Worm (Caenorhabditis elegans) whole organism, L4 larva: Measurements from ENCODE around the gene nspc-19.
A peak's percentile ranks its signal among the peaks of the same experiment; 100 is the strongest.

ENCODE experiments used
- F26F4.8 ChIP-seq: fragments of 200-800 bp; sonication (Bioruptor generic); conservative IDR thresholded peaks from 2 replicates; pipeline ENCODE4 v1.3.6; 2022; ENCODE audit warnings: missing genetic modification characterization, missing compliant biosample characterization
- R02D3.7 ChIP-seq: fragments of 150-350 bp; sonication (generic microtip); optimal IDR thresholded peaks from 3 replicates; lab custom pipeline; 2014; ENCODE audit warnings: missing biosample characterization, missing genetic modification characterization
- Y48G9A.11 ChIP-seq: fragments of 200-800 bp; sonication (Bioruptor generic); IDR thresholded peaks from 2 replicates; pipeline ENCODE4 v1.3.6; 2022; ENCODE audit warnings: missing genetic modification reagents, missing genetic modification characterization, missing compliant biosample characterization
- Y5F2A.4 ChIP-seq: fragments of 200-800 bp; sonication (Bioruptor generic); optimal IDR thresholded peaks from 2 replicates; lab custom pipeline; 2018; ENCODE audit warnings: mild to moderate bottlenecking, missing genetic modification characterization, missing compliant biosample characterization
- Y75B8A.6 ChIP-seq: fragments of 200-800 bp; sonication (Bioruptor generic); IDR thresholded peaks from 2 replicates; pipeline ENCODE4 v1.3.6; 2022; ENCODE audit warnings: missing genetic modification reagents, missing genetic modification characterization, missing compliant biosample characterization
- aha-1 ChIP-seq: fragments of 150-350 bp; peaks from one replicate; lab custom pipeline; 2014; ENCODE audit warnings: missing biosample characterization, missing genetic modification characterization
- arid-1 ChIP-seq: fragments of 200-800 bp; sonication (Bioruptor generic); conservative IDR thresholded peaks from 2 replicates; pipeline ENCODE4 v1.3.6; 2022; ENCODE audit warnings: missing genetic modification reagents, missing genetic modification characterization, missing compliant biosample characterization
- ceh-28 ChIP-seq: fragments of 150-350 bp; optimal IDR thresholded peaks from 2 replicates; lab custom pipeline; 2014; ENCODE audit warnings: missing biosample characterization, missing genetic modification reagents, missing genetic modification characterization
- ctbp-1 ChIP-seq: fragments of 200-800 bp; sonication (Bioruptor generic); IDR thresholded peaks from 2 replicates; pipeline ENCODE4 v1.3.6; 2022; ENCODE audit warnings: missing genetic modification reagents, missing genetic modification characterization, missing compliant biosample characterization
- daf-16 ChIP-seq, 3 experiments: sonication (generic microtip); optimal IDR thresholded peaks; 2 replicates each; lab custom pipeline; 2016 to 2017; ENCODE audit warnings: missing genetic modification characterization in 3 of 3, missing genetic modification reagents in 3 of 3, mild to moderate bottlenecking in 2 of 3, missing compliant biosample characterization in 2 of 3, missing biosample characterization in 1 of 3, moderate library complexity in 1 of 3
- daf-19 ChIP-seq: fragments of 200-800 bp; sonication (Bioruptor generic); conservative IDR thresholded peaks from 2 replicates; pipeline ENCODE4 v1.3.6; 2022; ENCODE audit warnings: missing genetic modification characterization, missing compliant biosample characterization
- dmd-6 ChIP-seq: fragments of 200-800 bp; sonication (Bioruptor generic); IDR thresholded peaks from 2 replicates; pipeline ENCODE4 v1.3.6; 2022; ENCODE audit warnings: missing genetic modification reagents, missing genetic modification characterization, missing compliant biosample characterization
- dmd-9 ChIP-seq: fragments of 200-800 bp; sonication (Bioruptor generic); IDR thresholded peaks from 2 replicates; pipeline ENCODE4 v1.3.6; 2022; ENCODE audit warnings: missing genetic modification reagents, missing genetic modification characterization, missing compliant biosample characterization
- dve-1 ChIP-seq: sonication (generic microtip); optimal IDR thresholded peaks from 2 replicates; lab custom pipeline; 2017; ENCODE audit warnings: antibody characterized with exemption, mild to moderate bottlenecking, missing genetic modification characterization, missing compliant biosample characterization; ENCODE audit not compliant: insufficient read depth
- egl-27 ChIP-seq: sonication (generic microtip); optimal IDR thresholded peaks from 3 replicates; lab custom pipeline; 2017; ENCODE audit warnings: missing biosample characterization, missing genetic modification reagents, missing genetic modification characterization
- hif-1 ChIP-seq, 2 experiments: sonication (generic microtip); optimal IDR thresholded peaks; 2 replicates each; lab custom pipeline; 2016 to 2017; ENCODE audit warnings: missing compliant biosample characterization in 2 of 2, missing genetic modification characterization in 2 of 2, missing genetic modification reagents in 2 of 2, missing genotype in 2 of 2, mild to moderate bottlenecking in 1 of 2
- hlh-11 ChIP-seq: fragments of 200-800 bp; sonication (Bioruptor generic); optimal IDR thresholded peaks from 2 replicates; lab custom pipeline; 2018; ENCODE audit warnings: mild to moderate bottlenecking, missing genetic modification characterization, missing compliant biosample characterization
- hlh-30 ChIP-seq: sonication (generic microtip); optimal IDR thresholded peaks from 2 replicates; lab custom pipeline; 2017; ENCODE audit warnings: antibody characterized with exemption, mild to moderate bottlenecking, missing genetic modification characterization, missing compliant biosample characterization; ENCODE audit not compliant: insufficient read depth
- jun-1 ChIP-seq: fragments of 150-350 bp; optimal IDR thresholded peaks from 2 replicates; lab custom pipeline; 2014; ENCODE audit warnings: missing biosample characterization, missing genetic modification reagents, missing genetic modification characterization
- lin-13 ChIP-seq: fragments of 150-350 bp; optimal IDR thresholded peaks from 2 replicates; lab custom pipeline; 2014; ENCODE audit warnings: missing biosample characterization, missing genetic modification reagents, missing genetic modification characterization
- lsy-2 ChIP-seq, 2 experiments: fragments of 150-350 bp in 1 of 2; sonication (generic microtip) in 1 of 2; optimal IDR thresholded peaks; 2 replicates each; lab custom pipeline; 2014 to 2017; ENCODE audit warnings: missing biosample characterization in 2 of 2, missing genetic modification characterization in 2 of 2
- madf-5 ChIP-seq, 2 experiments: fragments of 200-800 bp; sonication (Bioruptor generic); IDR thresholded peaks; 2 replicates each; pipeline ENCODE4 v1.3.6; 2022; ENCODE audit warnings: missing compliant biosample characterization in 2 of 2, missing genetic modification characterization in 2 of 2
- mes-2 ChIP-seq: sonication (generic microtip); optimal IDR thresholded peaks from 2 replicates; lab custom pipeline; 2016; ENCODE audit warnings: missing genotype, mild to moderate bottlenecking, missing genetic modification characterization, missing compliant biosample characterization; ENCODE audit not compliant: poor library complexity, severe bottlenecking
- mxl-3 ChIP-seq: fragments of 200-800 bp; sonication (Bioruptor generic); optimal IDR thresholded peaks from 2 replicates; lab custom pipeline; 2018; ENCODE audit warnings: mild to moderate bottlenecking, missing genetic modification characterization, missing compliant biosample characterization
- nhr-10 ChIP-seq: fragments of 150-350 bp; optimal IDR thresholded peaks from 2 replicates; lab custom pipeline; 2014; ENCODE audit warnings: missing biosample characterization, missing genetic modification characterization
- nhr-28 ChIP-seq: fragments of 150-350 bp; optimal IDR thresholded peaks from 2 replicates; lab custom pipeline; 2014; ENCODE audit warnings: missing biosample characterization, missing genetic modification characterization
- nhr-42 ChIP-seq: fragments of 200-800 bp; sonication (Bioruptor generic); IDR thresholded peaks from 2 replicates; pipeline ENCODE4 v1.3.6; 2022; ENCODE audit warnings: missing genetic modification characterization, missing compliant biosample characterization
- nhr-48 ChIP-seq: sonication (generic microtip); optimal IDR thresholded peaks from 2 replicates; lab custom pipeline; 2016; ENCODE audit warnings: mild to moderate bottlenecking, missing genetic modification characterization, missing compliant biosample characterization
- nhr-6 ChIP-seq: fragments of 150-350 bp; optimal IDR thresholded peaks from 2 replicates; lab custom pipeline; 2014; ENCODE audit warnings: missing biosample characterization, missing genetic modification characterization
- nhr-77 ChIP-seq: fragments of 150-350 bp; optimal IDR thresholded peaks from 2 replicates; lab custom pipeline; 2014; ENCODE audit warnings: missing biosample characterization, missing genetic modification characterization
- pha-4 ChIP-seq, 2 experiments: fragments of 150-350 bp in 1 of 2; fragments of 200-800 bp in 1 of 2; sonication (Bioruptor generic) in 1 of 2; IDR thresholded peaks in 1 of 2; optimal IDR thresholded peaks in 1 of 2; 2 replicates each; pipeline versions ENCODE4 v1.3.6 to Lab custom; 2014 to 2022; ENCODE audit warnings: missing genetic modification characterization in 2 of 2, missing genetic modification reagents in 2 of 2, missing biosample characterization in 1 of 2, missing compliant biosample characterization in 1 of 2
- pqm-1 ChIP-seq: sonication (generic microtip); optimal IDR thresholded peaks from 2 replicates; lab custom pipeline; 2017; ENCODE audit warnings: missing biosample characterization, missing genetic modification characterization
- rbr-2 ChIP-seq: sonication (generic microtip); optimal IDR thresholded peaks from 2 replicates; lab custom pipeline; 2016; ENCODE audit warnings: missing genotype, missing genetic modification characterization, missing compliant biosample characterization
- spr-1 ChIP-seq: sonication (generic microtip); optimal IDR thresholded peaks from 2 replicates; lab custom pipeline; 2016; ENCODE audit warnings: mild to moderate bottlenecking, missing genetic modification characterization, missing compliant biosample characterization
- unc-62 ChIP-seq, 3 experiments: fragments of 150-350 bp in 1 of 3; sonication (generic microtip); optimal IDR thresholded peaks in 2 of 3; peaks in 1 of 3; 1 replicate in 1 of 3; 2 replicates in 2 of 3; lab custom pipeline; 2014 to 2017; ENCODE audit warnings: missing biosample characterization in 3 of 3, missing genetic modification characterization in 3 of 3, missing genetic modification reagents in 3 of 3, missing genotype in 1 of 3
- zfp-3 ChIP-seq: fragments of 200-800 bp; sonication (Bioruptor generic); conservative IDR thresholded peaks from 2 replicates; pipeline ENCODE4 v1.3.6; 2022; ENCODE audit warnings: missing genetic modification reagents, missing genetic modification characterization, missing compliant biosample characterization

Gene nspc-19

DNA sequence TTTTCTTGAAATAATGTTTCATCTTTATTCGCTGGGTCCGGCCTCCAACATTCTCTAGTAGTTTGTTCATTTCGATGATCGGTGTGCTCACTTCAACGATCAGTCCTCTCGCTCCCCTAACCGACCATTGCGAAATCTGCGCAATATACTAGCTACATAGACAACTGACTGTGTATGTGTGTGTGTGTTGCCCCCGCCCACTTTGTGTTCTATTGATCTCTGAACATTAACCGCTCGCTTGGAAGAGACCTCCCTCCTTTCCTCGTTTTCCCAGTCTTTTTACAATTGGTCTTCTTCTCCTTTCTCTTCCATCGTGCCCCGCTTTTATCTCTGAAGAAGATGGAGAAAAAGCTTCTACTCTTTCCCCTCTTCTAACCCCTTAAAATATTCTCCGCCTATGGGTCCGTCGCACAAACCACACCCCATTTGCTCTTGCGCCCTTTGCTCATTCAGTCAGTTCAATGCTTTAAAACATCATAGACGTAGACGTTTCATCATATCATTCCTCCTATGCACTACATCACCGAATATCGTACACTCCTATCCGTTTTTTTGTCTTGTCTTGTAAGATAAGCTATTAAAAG lies 28.9 kb downstream of the nspc-19 start (continued):
- TF ChIP-seq mxl-3 (GFP tag; lab: Kevin White, UChicago) (peak; percentile 1), aha-1 (peak; percentile 96), spr-1 (tag; lab: Kevin White, UChicago) (no peak), daf-19 (GFP tag; lab: Robert Waterston, UW) (no peak), nhr-48 (tag; lab: Kevin White, UChicago) (peak; percentile 5), hif-1 (tag; optimal IDR thresholded peaks at IDR 0.05; lab: Kevin White, UChicago) (peak in 1 of 2 experiments; percentile 76), hlh-30 (peak; percentile 69), F26F4.8 (GFP tag; lab: Robert Waterston, UW) (no peak), lin-13 (peak; percentile 7), pha-4 (GFP tag; IDR thresholded peaks at IDR 0.05; lab: Robert Waterston, UW) (no peak), pha-4 (tag; optimal IDR thresholded peaks at IDR 0.05; lab: Kevin White, UChicago) (peak; percentile 48), dmd-6 (GFP tag; lab: Robert Waterston, UW) (peak; percentile 39)

DNA sequence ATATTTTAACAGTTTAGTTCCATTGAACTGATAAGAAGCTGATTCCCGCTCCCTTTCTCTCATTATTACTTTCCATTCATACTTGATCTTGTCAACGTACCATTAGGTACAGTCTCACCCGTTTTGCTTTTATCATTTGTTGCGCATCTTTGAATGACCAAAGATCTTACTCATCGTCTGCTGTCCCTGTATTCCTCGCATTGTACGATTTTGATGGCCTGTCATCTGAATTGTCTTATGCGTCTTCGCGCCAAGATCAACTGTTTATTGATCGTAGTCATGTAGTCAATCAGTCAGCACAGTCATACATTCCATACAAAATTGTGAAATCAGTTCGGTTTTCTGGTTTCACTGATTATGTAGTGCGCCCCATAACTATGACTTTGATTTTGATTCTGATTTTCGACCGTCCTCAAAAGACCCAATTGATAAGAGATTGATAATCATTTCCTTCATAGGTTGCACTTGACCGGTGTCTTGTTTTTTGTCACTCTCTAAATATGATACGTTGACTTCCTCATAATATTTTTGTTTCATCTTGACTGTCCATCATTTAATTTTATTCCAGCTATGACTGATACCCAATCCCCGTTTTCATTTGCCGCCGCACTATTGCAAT lies 29.5 kb downstream of the nspc-19 start, which contains the start of gene nhr-3:
nhr-3 (plus strand) TSS at position 569 of the 619 bp plus-strand sequence.
- TF ChIP-seq nhr-6 (tag; lab: Kevin White, UChicago) (peak; percentile 8), nhr-42 (GFP tag; lab: Robert Waterston, UW) (no peak), Y5F2A.4 (GFP tag; lab: Kevin White, UChicago) (no peak), aha-1 (peak; percentile 58), lsy-2 (tag; optimal IDR thresholded peaks at IDR 0.05; lab: Kevin White, UChicago) (no peak), nhr-28 (tag; lab: Kevin White, UChicago) (peak; percentile 93), dmd-9 (no peak), dmd-6 (GFP tag; lab: Robert Waterston, UW) (peak; percentile 75), madf-5 (GFP tag; IDR thresholded peaks at IDR 0.05; lab: Robert Waterston, UW) (no peak), hlh-11 (tag; lab: Kevin White, UChicago) (peak; percentile 56), daf-16 (GFP tag; optimal IDR thresholded peaks at IDR 0.05; lab: Kevin White, UChicago) (no peak), daf-16 (tag; optimal IDR thresholded peaks at IDR 0.05; lab: Kevin White, UChicago) (peak; percentile 48), mes-2 (tag; lab: Kevin White, UChicago) (peak; percentile 26), nhr-77 (tag; lab: Kevin White, UChicago) (peak; percentile 38), jun-1 (tag; lab: Kevin White, UChicago) (peak; percentile 17), zfp-3 (GFP tag; lab: Robert Waterston, UW) (no peak), Y48G9A.11 (no peak), ctbp-1 (GFP tag; lab: Robert Waterston, UW) (no peak), hlh-30 (peak; percentile 79), egl-27 (no peak), unc-62 (GFP tag; optimal IDR thresholded peaks at IDR 0.05 in 1 of 2; lab: Kevin White, UChicago) (peak in 1 of 2 experiments; percentile 99), unc-62 (tag; optimal IDR thresholded peaks at IDR 0.05; lab: Kevin White, UChicago) (no peak), arid-1 (no peak), nhr-48 (tag; lab: Kevin White, UChicago) (peak; percentile 36), nhr-10 (peak; percentile 26), pqm-1 (peak; percentile 65), rbr-2 (tag; lab: Kevin White, UChicago) (no peak), Y75B8A.6 (GFP tag; lab: Robert Waterston, UW) (no peak), R02D3.7 (tag; lab: Kevin White, UChicago) (no peak), hif-1 (tag; optimal IDR thresholded peaks at IDR 0.05; lab: Kevin White, UChicago) (peak in 1 of 2 experiments; percentile 9), ceh-28 (tag; lab: Kevin White, UChicago) (no peak), dve-1 (tag; lab: Kevin White, UChicago) (peak; percentile 51)
- TF ChIP-seq, all 104 proteins: peak for 16
